Fruit fly (Drosophila melanogaster) whole organism, prepupa: ENCODE results near the gene Asciz.

Experiments used
- Blimp-1 ChIP-seq: fragments of 200-800 bp; sonication (Bioruptor generic); optimal IDR thresholded peaks from 3 replicates; lab custom pipeline; 2017; ENCODE audit warnings: missing biosample characterization, missing genetic modification characterization, mild to moderate bottlenecking, moderate library complexity, missing genetic modification reagents
- CG10631 ChIP-seq: fragments of 200-800 bp; sonication (Bioruptor generic); optimal IDR thresholded peaks from 2 replicates; lab custom pipeline; 2016; ENCODE audit warnings: missing biosample characterization, missing genetic modification characterization
- CG10669 ChIP-seq: fragments of 200-800 bp; sonication (Bioruptor generic); optimal IDR thresholded peaks from 3 replicates; lab custom pipeline; 2018; ENCODE audit warnings: missing biosample characterization, mild to moderate bottlenecking, missing genetic modification characterization, moderate library complexity
- CG11902 ChIP-seq: fragments of 200-800 bp; sonication (Bioruptor generic); optimal IDR thresholded peaks from 3 replicates; lab custom pipeline; 2016; ENCODE audit warnings: missing biosample characterization, missing genetic modification characterization
- CG1621 ChIP-seq: fragments of 200-800 bp; sonication (Bioruptor generic); optimal IDR thresholded peaks from 3 replicates; lab custom pipeline; 2018; ENCODE audit warnings: missing biosample characterization, mild to moderate bottlenecking, missing genetic modification characterization
- CG3032 ChIP-seq: fragments of 200-800 bp; optimal IDR thresholded peaks from 2 replicates; lab custom pipeline; 2019; ENCODE audit warnings: missing biosample characterization, mild to moderate bottlenecking, missing genetic modification characterization, moderate library complexity
- CG31627 ChIP-seq: fragments of 200-800 bp; sonication (Bioruptor generic); optimal IDR thresholded peaks from 3 replicates; lab custom pipeline; 2016; ENCODE audit warnings: missing biosample characterization, missing genetic modification characterization
- CG34406 ChIP-seq: fragments of 200-800 bp; sonication (Bioruptor generic); optimal IDR thresholded peaks from 3 replicates; lab custom pipeline; 2016; ENCODE audit warnings: missing biosample characterization, missing genetic modification characterization
- CG3919 ChIP-seq: fragments of 200-800 bp; sonication (Bioruptor generic); optimal IDR thresholded peaks from 3 replicates; lab custom pipeline; 2016; ENCODE audit warnings: missing biosample characterization, missing genetic modification characterization
- CG6163 ChIP-seq: fragments of 200-800 bp; sonication (Bioruptor generic); IDR thresholded peaks from 3 replicates; pipeline ENCODE4 v1.3.6; 2022; ENCODE audit warnings: missing biosample characterization, missing genetic modification characterization
- CG6792 ChIP-seq: fragments of 200-800 bp; sonication (Bioruptor generic); optimal IDR thresholded peaks from 3 replicates; lab custom pipeline; 2016; ENCODE audit warnings: missing biosample characterization, missing genetic modification characterization
- CG6854 ChIP-seq: fragments of 200-800 bp; sonication (Bioruptor generic); optimal IDR thresholded peaks from 2 replicates; lab custom pipeline; 2017; ENCODE audit warnings: missing biosample characterization, mild to moderate bottlenecking, missing genetic modification characterization
- CG8632 ChIP-seq: fragments of 200-800 bp; sonication (Bioruptor generic); optimal IDR thresholded peaks from 3 replicates; lab custom pipeline; 2016; ENCODE audit warnings: missing biosample characterization, missing genetic modification characterization
- CG9139 ChIP-seq: fragments of 200-800 bp; sonication (Bioruptor generic); optimal IDR thresholded peaks from 3 replicates; lab custom pipeline; 2017; ENCODE audit warnings: missing biosample characterization, mild to moderate bottlenecking, missing genetic modification characterization
- Eip75B ChIP-seq: fragments of 200-800 bp; sonication (Bioruptor generic); optimal IDR thresholded peaks from 3 replicates; lab custom pipeline; 2016; ENCODE audit warnings: missing biosample characterization, missing genetic modification characterization
- Eip78C ChIP-seq: fragments of 200-800 bp; sonication (Bioruptor generic); peaks from one replicate; lab custom pipeline; 2016; ENCODE audit warnings: missing biosample characterization, missing genetic modification characterization
- Ets21C ChIP-seq: fragments of 200-800 bp; sonication (Bioruptor generic); optimal IDR thresholded peaks from 3 replicates; lab custom pipeline; 2016; ENCODE audit warnings: missing biosample characterization, missing genetic modification characterization
- Ets96B ChIP-seq: fragments of 200-800 bp; optimal IDR thresholded peaks from 2 replicates; lab custom pipeline; 2019; ENCODE audit warnings: missing biosample characterization, mild to moderate bottlenecking, missing genetic modification characterization, moderate library complexity
- Gug ChIP-seq: fragments of 200-800 bp; sonication (Bioruptor generic); IDR thresholded peaks from 2 replicates; pipeline ENCODE4 v1.3.6; 2022; ENCODE audit warnings: missing biosample characterization, missing genetic modification characterization
- Hr39 ChIP-seq: fragments of 200-800 bp; sonication (Bioruptor generic); optimal IDR thresholded peaks from 2 replicates; lab custom pipeline; 2016; ENCODE audit warnings: missing biosample characterization, missing genetic modification characterization
- Lpt ChIP-seq: fragments of 200-800 bp; sonication (Bioruptor generic); optimal IDR thresholded peaks from 3 replicates; lab custom pipeline; 2016; ENCODE audit warnings: missing biosample characterization, missing genetic modification characterization
- Met ChIP-seq: fragments of 200-800 bp; sonication (Bioruptor generic); optimal IDR thresholded peaks from 3 replicates; lab custom pipeline; 2016; ENCODE audit warnings: missing biosample characterization, missing genetic modification characterization
- Smox ChIP-seq: fragments of 200-800 bp; sonication (Bioruptor generic); optimal IDR thresholded peaks from 3 replicates; lab custom pipeline; 2016; ENCODE audit warnings: missing biosample characterization, missing genetic modification characterization
- Sox14 ChIP-seq: fragments of 200-800 bp; sonication (Bioruptor generic); optimal IDR thresholded peaks from 3 replicates; lab custom pipeline; 2016; ENCODE audit warnings: missing biosample characterization, missing genetic modification characterization
- acj6 ChIP-seq: fragments of 200-800 bp; sonication (Bioruptor generic); optimal IDR thresholded peaks from 3 replicates; lab custom pipeline; 2016; ENCODE audit warnings: missing biosample characterization, missing genetic modification characterization
- cyc ChIP-seq: fragments of 200-800 bp; sonication (Bioruptor generic); optimal IDR thresholded peaks from 3 replicates; lab custom pipeline; 2016; ENCODE audit warnings: missing biosample characterization, missing genetic modification characterization
- dsx ChIP-seq: fragments of 200-800 bp; optimal IDR thresholded peaks from 3 replicates; lab custom pipeline; 2019; ENCODE audit warnings: missing biosample characterization, mild to moderate bottlenecking, missing genetic modification characterization, moderate library complexity; ENCODE audit not compliant: poor library complexity, severe bottlenecking
- eg ChIP-seq: fragments of 200-800 bp; sonication (Bioruptor generic); IDR thresholded peaks from 3 replicates; pipeline ENCODE4 v1.3.6; 2022; ENCODE audit warnings: missing biosample characterization, missing genetic modification characterization
- esn ChIP-seq: fragments of 200-800 bp; sonication (Bioruptor generic); optimal IDR thresholded peaks from 2 replicates; lab custom pipeline; 2016; ENCODE audit warnings: missing biosample characterization, mild to moderate bottlenecking, missing genetic modification characterization, moderate library complexity
- fd59A ChIP-seq: fragments of 200-800 bp; sonication (Bioruptor generic); optimal IDR thresholded peaks from 2 replicates; lab custom pipeline; 2017; ENCODE audit warnings: missing biosample characterization, mild to moderate bottlenecking, missing genetic modification characterization, missing genetic modification reagents
- fkh ChIP-seq: fragments of 200-800 bp; sonication (Bioruptor generic); optimal IDR thresholded peaks from 3 replicates; lab custom pipeline; 2017; ENCODE audit warnings: missing biosample characterization, mild to moderate bottlenecking, missing genetic modification characterization, moderate library complexity
- lz ChIP-seq: fragments of 200-800 bp; sonication (Bioruptor generic); optimal IDR thresholded peaks from 3 replicates; lab custom pipeline; 2016; ENCODE audit warnings: missing biosample characterization, missing genetic modification characterization
- pdm3 ChIP-seq: fragments of 200-800 bp; sonication (Bioruptor generic); optimal IDR thresholded peaks from 3 replicates; lab custom pipeline; 2016; ENCODE audit warnings: missing biosample characterization, missing genetic modification characterization
- salr ChIP-seq, 2 experiments: fragments of 200-800 bp; sonication (Bioruptor generic); optimal IDR thresholded peaks; 3 replicates each; lab custom pipeline; 2016 to 2018; ENCODE audit warnings: missing biosample characterization in 2 of 2, missing genetic modification characterization in 2 of 2, mild to moderate bottlenecking in 1 of 2
- ss ChIP-seq, 2 experiments: fragments of 200-800 bp; sonication (Bioruptor generic); optimal IDR thresholded peaks; 2 replicates in 1 of 2; 3 replicates in 1 of 2; lab custom pipeline; 2017 to 2018; ENCODE audit warnings: mild to moderate bottlenecking in 2 of 2, missing biosample characterization in 2 of 2, missing genetic modification characterization in 2 of 2, moderate library complexity in 1 of 2
- svp ChIP-seq: fragments of 200-800 bp; sonication (Bioruptor generic); peaks from one replicate; lab custom pipeline; 2016; ENCODE audit warnings: missing biosample characterization, missing genetic modification characterization
- vri ChIP-seq: fragments of 200-800 bp; sonication (Bioruptor generic); optimal IDR thresholded peaks from 3 replicates; lab custom pipeline; 2016; ENCODE audit warnings: missing biosample characterization, mild to moderate bottlenecking, missing genetic modification characterization

Gene Asciz

DNA sequence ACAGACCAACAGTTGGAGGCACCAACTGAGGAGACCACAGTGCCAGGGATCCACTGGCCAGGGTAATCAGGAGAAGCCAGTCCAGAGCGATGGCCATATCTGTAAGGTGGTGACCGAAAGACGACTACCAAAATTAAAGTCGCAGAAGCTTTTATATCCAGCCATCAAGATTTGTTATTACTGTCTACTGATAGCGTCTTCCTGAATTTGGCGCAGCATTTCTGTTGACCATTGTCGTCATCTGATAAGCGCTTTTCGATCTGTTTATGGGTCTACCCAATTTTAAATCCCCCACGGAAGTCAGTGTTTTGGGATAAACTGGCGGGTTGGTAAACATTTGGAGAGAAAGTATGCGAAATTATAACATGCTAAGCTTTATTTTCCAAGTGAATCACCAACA is 6.4 kb upstream of the Asciz start, which contains the start of gene CG14963:
CG14963 (minus strand) TSS at position 101 of the 400 bp plus-strand sequence.
- no peak for TF ChIP-seq Eip78C (GFP tag; lab: Kevin White, UChicago)
- TF ChIP-seq CG3919 (GFP tag; lab: Kevin White, UChicago), result no peak
- no peak for TF ChIP-seq CG6163 (GFP tag; lab: Robert Waterston, UW)
- TF ChIP-seq fd59A (GFP tag; lab: Kevin White, UChicago), result no peak
- no peak for TF ChIP-seq Met (GFP tag; lab: Kevin White, UChicago)
- no peak for TF ChIP-seq Blimp-1 (GFP tag; lab: Kevin White, UChicago)
- no peak for TF ChIP-seq ss (GFP tag; optimal IDR thresholded peaks at IDR 0.05; lab: Kevin White, UChicago)
- TF ChIP-seq eg (GFP tag; lab: Robert Waterston, UW), result no peak
- no peak for TF ChIP-seq Eip75B (GFP tag; lab: Kevin White, UChicago)
- no peak for TF ChIP-seq Gug (GFP tag; lab: Robert Waterston, UW)

DNA sequence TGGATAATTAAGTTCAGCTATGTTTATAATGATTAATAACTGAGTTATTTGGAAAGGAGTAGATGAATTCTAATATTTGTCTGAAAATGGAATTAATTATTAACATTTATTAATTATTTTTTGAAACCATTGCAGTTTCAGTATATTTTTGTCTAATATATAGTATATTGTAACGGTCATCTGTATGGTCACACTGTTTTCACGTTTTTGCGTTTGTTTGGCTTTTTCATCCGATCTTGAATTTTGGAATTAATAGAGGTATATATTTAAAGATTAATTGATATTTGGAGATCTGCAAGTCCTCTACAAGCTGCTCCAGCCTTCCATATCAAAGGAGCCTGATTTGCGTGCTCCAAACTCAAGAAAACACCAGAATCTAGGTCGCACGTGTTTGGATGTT is 3.1 kb upstream of the Asciz start, which contains the start of the genes CG32278 and CG32281:
CG32278 (plus strand) TSS at position 180 of the 400 bp plus-strand sequence.
CG32281 (plus strand) TSS at position 269 of the 400 bp plus-strand sequence.
- TF ChIP-seq CG10669 (no peak), CG3032 (tag; lab: Kevin White, UChicago) (no peak), CG9139 (no peak), CG8632 (GFP tag; lab: Kevin White, UChicago) (no peak), CG3919 (GFP tag; lab: Kevin White, UChicago) (no peak)

DNA sequence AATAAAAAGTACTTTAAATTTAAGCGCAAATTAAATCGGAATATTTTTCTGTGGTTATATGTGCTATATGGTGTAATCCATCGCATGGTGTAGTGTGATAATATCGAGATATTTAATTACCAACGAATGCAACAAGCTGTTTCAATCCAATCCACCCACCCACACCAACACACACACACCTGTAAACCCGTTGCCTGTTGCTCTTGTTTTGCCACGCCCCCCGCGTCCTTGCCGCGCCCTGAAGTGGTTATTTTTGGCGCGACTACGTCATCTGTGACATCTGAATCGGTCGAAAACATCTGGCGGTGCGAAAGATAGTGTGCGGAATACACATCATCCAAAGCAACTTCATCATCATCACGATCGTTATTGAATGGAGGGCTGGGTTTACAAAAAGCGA is 651 bp downstream of the Asciz start:
- TF ChIP-seq Smox (GFP tag; lab: Kevin White, UChicago) (no peak), vri (GFP tag; lab: Kevin White, UChicago) (peak; percentile 15), Ets21C (GFP tag; lab: Kevin White, UChicago) (no peak)
- TF ChIP-seq, all 60 proteins: peak for 1

DNA sequence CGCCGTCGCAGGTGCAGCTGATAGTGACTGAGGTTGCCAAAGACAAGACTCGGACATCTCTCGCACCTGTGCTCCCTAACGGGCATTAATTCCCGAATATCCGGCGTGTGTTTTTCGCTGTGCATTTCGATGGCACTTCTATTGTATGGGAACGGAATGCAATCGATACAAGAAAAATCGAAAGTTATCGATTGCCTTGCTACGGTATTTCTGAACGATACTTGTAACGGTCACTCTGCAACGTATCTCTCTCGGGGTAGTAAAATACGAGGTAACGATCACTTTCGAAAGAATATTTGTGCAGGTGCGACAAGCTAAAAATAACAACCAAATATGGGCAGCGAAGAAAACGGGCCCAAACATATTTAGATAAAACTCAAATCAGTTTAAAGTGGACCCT is 1.1 kb downstream of the Asciz start, which contains the start of gene CG32280:
CG32280 (plus strand) TSS at position 231 of the 400 bp plus-strand sequence.
- TF ChIP-seq cyc (GFP tag; lab: Kevin White, UChicago) (peak; percentile 36), CG9139 (no peak), dsx (no peak), CG1621 (tag; lab: Kevin White, UChicago) (peak; percentile 67), Ets21C (GFP tag; lab: Kevin White, UChicago) (peak; percentile 20), fkh (GFP tag; lab: Kevin White, UChicago) (no peak), esn (GFP tag; lab: Kevin White, UChicago) (peak; percentile 48), CG6792 (peak; percentile 5), lz (GFP tag; lab: Kevin White, UChicago) (peak; percentile 29), Hr39 (peak; percentile 33), Sox14 (GFP tag; lab: Kevin White, UChicago) (peak; percentile 27), svp (GFP tag; lab: Kevin White, UChicago) (no peak), CG31627 (GFP tag; lab: Kevin White, UChicago) (peak; percentile 23)
- TF ChIP-seq, all 60 proteins: peak for 9

DNA sequence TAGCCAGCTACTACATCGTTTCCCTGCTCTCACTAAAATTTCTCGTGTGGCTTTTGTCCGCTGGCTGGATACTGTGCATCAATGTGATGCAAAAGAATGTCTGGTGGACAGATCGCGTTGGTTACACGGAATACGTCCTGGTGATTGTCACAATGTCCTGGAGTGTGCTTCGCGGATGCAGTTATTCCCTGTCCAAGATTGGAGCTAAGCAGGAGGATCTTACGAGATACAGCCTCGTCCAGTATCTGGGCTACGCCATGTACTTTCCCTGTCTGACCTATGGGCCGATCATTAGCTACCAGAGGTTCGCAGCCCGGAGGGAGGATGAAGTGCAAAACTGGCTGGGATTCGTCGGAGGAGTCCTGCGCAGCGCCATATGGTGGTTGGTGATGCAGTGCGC is 3.5 kb downstream of the Asciz start:
- TF ChIP-seq vri (GFP tag; lab: Kevin White, UChicago), result no peak
- no peak for TF ChIP-seq acj6 (GFP tag; lab: Kevin White, UChicago)
- no peak for TF ChIP-seq CG9139
- no peak for TF ChIP-seq Sox14 (GFP tag; lab: Kevin White, UChicago)
- no peak for TF ChIP-seq CG6854
- TF ChIP-seq CG10631 (GFP tag; lab: Kevin White, UChicago), result no peak
- TF ChIP-seq CG11902 (GFP tag; lab: Kevin White, UChicago), result no peak
- no peak for TF ChIP-seq Lpt (GFP tag; lab: Kevin White, UChicago)
- no peak for TF ChIP-seq Ets96B (tag; lab: Kevin White, UChicago)
- no peak for TF ChIP-seq CG34406 (GFP tag; lab: Kevin White, UChicago)
- TF ChIP-seq pdm3 (GFP tag; lab: Kevin White, UChicago), result no peak
- no peak for TF ChIP-seq Met (GFP tag; lab: Kevin White, UChicago)
- TF ChIP-seq salr (GFP tag; optimal IDR thresholded peaks at IDR 0.05; lab: Kevin White, UChicago), result no peak
- no peak for TF ChIP-seq dsx
- TF ChIP-seq fkh (GFP tag; lab: Kevin White, UChicago), result no peak
- TF ChIP-seq CG3919 (GFP tag; lab: Kevin White, UChicago), result no peak
